Worm (Caenorhabditis elegans) whole organism, L4/young adult: Measurements from ENCODE around the gene rom-1.

ENCODE experiments used
- dao-5 ChIP-seq: sonication (generic microtip); optimal IDR thresholded peaks from 2 replicates; lab custom pipeline; 2016; ENCODE audit warnings: missing genotype, missing genetic modification characterization, moderate library complexity, missing compliant biosample characterization
- him-1 ChIP-seq: sonication (generic microtip); optimal IDR thresholded peaks from 2 replicates; lab custom pipeline; 2016; ENCODE audit warnings: missing genotype, missing genetic modification reagents, missing genetic modification characterization, missing compliant biosample characterization

DNA sequence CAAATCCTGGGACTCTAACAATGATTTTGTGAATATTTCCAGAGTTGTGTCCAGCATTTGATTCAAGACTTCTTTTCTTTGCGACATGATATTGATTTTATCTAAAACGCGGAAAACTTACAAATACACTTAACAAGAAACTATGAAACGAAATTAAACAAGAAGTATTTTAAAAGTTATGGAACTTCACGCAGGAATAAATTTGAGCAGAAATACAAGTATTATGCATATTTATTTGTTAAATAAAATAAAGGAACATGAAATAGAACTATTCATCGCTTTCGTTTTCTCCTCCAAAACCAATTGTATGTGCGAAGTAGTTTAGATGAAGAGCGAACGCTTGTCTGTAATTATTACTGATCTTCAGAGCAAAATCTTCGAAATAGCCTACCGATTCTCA, 3.2 kb upstream of the rom-1 start, which contains the start of gene kbp-2:
- no peak for TF ChIP-seq him-1 (tag; lab: Kevin White, UChicago)
- TF ChIP-seq dao-5, result no peak
